Fruit fly (Drosophila melanogaster) whole organism, prepupa: ENCODE results near the gene CG42676.
A peak's percentile ranks its signal among the peaks of the same experiment; 100 is the strongest.

Experiments used
- CG11762 ChIP-seq: fragments of 200-800 bp; sonication (Bioruptor generic); optimal IDR thresholded peaks from 3 replicates; lab custom pipeline; 2016; ENCODE audit warnings: missing biosample characterization, missing genetic modification characterization; ENCODE audit not compliant: insufficient read depth
- Eip93F ChIP-seq: fragments of 200-800 bp; sonication (Bioruptor generic); optimal IDR thresholded peaks from 2 replicates; lab custom pipeline; 2016; ENCODE audit warnings: missing biosample characterization, mild to moderate bottlenecking, missing genetic modification characterization
- Gug ChIP-seq: fragments of 200-800 bp; sonication (Bioruptor generic); IDR thresholded peaks from 2 replicates; pipeline ENCODE4 v1.3.6; 2022; ENCODE audit warnings: missing biosample characterization, missing genetic modification characterization
- Lpt ChIP-seq: fragments of 200-800 bp; sonication (Bioruptor generic); optimal IDR thresholded peaks from 3 replicates; lab custom pipeline; 2016; ENCODE audit warnings: missing biosample characterization, missing genetic modification characterization
- achi ChIP-seq: fragments of 200-800 bp; sonication (Bioruptor generic); optimal IDR thresholded peaks from 3 replicates; lab custom pipeline; 2016; ENCODE audit warnings: missing biosample characterization, missing genetic modification characterization
- cyc ChIP-seq: fragments of 200-800 bp; sonication (Bioruptor generic); optimal IDR thresholded peaks from 3 replicates; lab custom pipeline; 2016; ENCODE audit warnings: missing biosample characterization, missing genetic modification characterization
- dsx ChIP-seq: fragments of 200-800 bp; optimal IDR thresholded peaks from 3 replicates; lab custom pipeline; 2019; ENCODE audit warnings: missing biosample characterization, mild to moderate bottlenecking, missing genetic modification characterization, moderate library complexity; ENCODE audit not compliant: poor library complexity, severe bottlenecking
- net ChIP-seq: fragments of 200-800 bp; sonication (Bioruptor generic); optimal IDR thresholded peaks from 3 replicates; lab custom pipeline; 2016; ENCODE audit warnings: missing biosample characterization, missing genetic modification characterization
- pdm3 ChIP-seq: fragments of 200-800 bp; sonication (Bioruptor generic); optimal IDR thresholded peaks from 3 replicates; lab custom pipeline; 2016; ENCODE audit warnings: missing biosample characterization, missing genetic modification characterization

DNA sequence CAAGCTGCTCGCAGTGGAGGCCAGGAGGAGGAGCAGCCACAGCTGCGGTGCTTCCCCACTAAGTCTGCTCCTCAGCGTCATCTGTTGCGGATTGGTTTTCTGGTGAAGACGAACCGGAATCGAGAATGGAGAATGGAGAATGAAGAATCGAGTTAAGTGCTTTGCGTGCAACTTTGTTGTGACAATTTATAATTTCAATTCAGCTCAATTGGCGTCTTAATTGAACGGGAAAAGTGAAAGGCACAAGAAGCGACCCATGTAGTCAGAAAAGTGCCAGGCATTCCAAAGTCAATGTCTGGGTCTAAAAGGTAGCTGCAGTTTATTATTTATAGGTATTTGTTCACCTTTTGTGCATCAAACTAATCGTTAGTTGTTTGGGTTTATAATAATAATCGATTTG, 48.6 kb upstream of the CG42676 start:
- no peak for TF ChIP-seq cyc
- no peak for TF ChIP-seq Lpt (GFP tag; lab: Kevin White, UChicago)
- no peak for TF ChIP-seq pdm3
- no peak for TF ChIP-seq achi (GFP tag; lab: Kevin White, UChicago)
- no peak for TF ChIP-seq Gug (GFP tag; lab: Robert Waterston, UW)
- TF ChIP-seq Eip93F (GFP tag; lab: Kevin White, UChicago), result no peak
- TF ChIP-seq dsx (GFP tag; lab: Kevin White, UChicago), result peak; percentile 91
- no peak for TF ChIP-seq net (GFP tag; lab: Kevin White, UChicago)
- TF ChIP-seq CG11762 (GFP tag; lab: Kevin White, UChicago), result no peak
